Fruit fly (Drosophila melanogaster): ENCODE measurements around the gene CG12219.

DNA sequence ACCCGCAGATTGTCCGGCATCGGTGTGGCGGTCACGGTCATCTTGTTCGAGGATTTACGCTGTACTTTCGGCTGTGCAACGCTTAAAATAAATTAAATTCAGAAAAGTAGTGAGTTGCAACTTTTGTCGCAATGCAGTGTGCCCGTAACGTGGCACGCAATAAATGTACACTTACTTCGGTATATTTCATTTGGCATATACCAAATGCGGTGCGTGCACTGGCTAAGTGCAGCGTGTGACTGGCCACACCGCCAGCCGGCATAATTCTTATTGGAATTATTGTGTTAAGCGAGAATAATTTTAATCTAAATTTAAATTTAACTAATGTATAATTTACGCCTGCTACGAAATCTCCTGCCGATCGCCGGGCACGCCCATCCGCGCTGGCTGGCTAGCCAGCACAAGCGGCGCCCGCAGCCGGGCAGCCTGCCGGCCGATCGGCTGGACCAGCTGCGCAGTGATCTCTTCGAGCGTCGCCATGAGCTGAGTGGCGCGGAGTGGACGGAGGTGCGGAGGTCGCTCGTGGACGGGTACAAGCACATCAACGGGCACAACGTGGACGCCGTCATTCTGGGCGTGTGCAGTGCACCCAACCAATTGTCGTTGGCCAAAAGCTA lies 9.9 kb downstream of the CG12219 start, which contains the start of the genes Rpt4 and mldr:
- TF ChIP-seq CG8478 (optimal IDR thresholded peaks at IDR 0.05) (no peak), CTCF (optimal IDR thresholded peaks at IDR 0.05) (peak in 1 of 2 experiments; percentile 25)
